Worm (Caenorhabditis elegans): Measurements from ENCODE around the gene C50B6.3.

ce11 chrV:13308616-13309015, 4.8 kb upstream of the C50B6.3 start, which contains the start of gene C50B6.1:
- TF ChIP-seq ztf-29 (GFP tag; IDR thresholded peaks at IDR 0.05): no peak
- TF ChIP-seq cog-1 (tag; optimal IDR thresholded peaks at IDR 0.05): no peak
- TF ChIP-seq flt-1 (GFP tag; IDR thresholded peaks at IDR 0.05): no peak
- TF ChIP-seq klf-2 (GFP tag; conservative IDR thresholded peaks at IDR 0.05): no peak
- no peak for TF ChIP-seq T22C8.4 (GFP tag; IDR thresholded peaks at IDR 0.05)
- no peak for TF ChIP-seq ref-1 (GFP tag; conservative IDR thresholded peaks at IDR 0.05)
- TF ChIP-seq med-1 (GFP tag; optimal IDR thresholded peaks at IDR 0.05; ENCODE audit: insufficient read depth): no peak

Measured in whole organism, midembryonic.